Worm (Caenorhabditis elegans): Measurements from ENCODE around the gene qdpr-1.

qdpr-1 gene

ce11 chrIII:13380196-13380595 lies 13.5 kb upstream of the qdpr-1 start, which contains the start of gene T03F6.6:
T03F6.6 (minus strand) TSS chrIII:13380296.
- TF ChIP-seq C08G9.2 (tag; optimal IDR thresholded peaks at IDR 0.05) (no peak), tbx-7 (tag; optimal IDR thresholded peaks at IDR 0.05) (no peak), gmeb-2 (tag; optimal IDR thresholded peaks at IDR 0.05) (no peak), dve-1 (tag; optimal IDR thresholded peaks at IDR 0.05) (no peak), sox-4 (tag; optimal IDR thresholded peaks at IDR 0.05) (no peak)

ce11 chrIII:13380881-13381280 lies 12.8 kb upstream of the qdpr-1 start:
- TF ChIP-seq tbx-7 (tag; optimal IDR thresholded peaks at IDR 0.05) (no peak), pat-9 (tag; optimal IDR thresholded peaks at IDR 0.05) (no peak), ceh-24 (tag; optimal IDR thresholded peaks at IDR 0.05) (no peak), unc-42 (tag; optimal IDR thresholded peaks at IDR 0.05) (no peak), ceh-48 (tag; optimal IDR thresholded peaks at IDR 0.05) (no peak), Y22D7AL.16 (tag; optimal IDR thresholded peaks at IDR 0.05) (no peak), ceh-19 (GFP tag; optimal IDR thresholded peaks at IDR 0.05) (no peak), lim-6 (tag; optimal IDR thresholded peaks at IDR 0.05) (no peak), gmeb-2 (tag; optimal IDR thresholded peaks at IDR 0.05) (no peak), ama-1 (optimal IDR thresholded peaks at IDR 0.05) (no peak), odd-2 (tag; optimal IDR thresholded peaks at IDR 0.05) (no peak), hlh-6 (tag; optimal IDR thresholded peaks at IDR 0.05) (no peak), che-1 (tag; optimal IDR thresholded peaks at IDR 0.05) (no peak), hlh-15 (tag; optimal IDR thresholded peaks at IDR 0.05) (no peak)

ce11 chrIII:13381684-13382083 lies 12.0 kb upstream of the qdpr-1 start:
- no peak for TF ChIP-seq tbx-7 (tag; optimal IDR thresholded peaks at IDR 0.05)
- TF ChIP-seq ets-4 (tag; optimal IDR thresholded peaks at IDR 0.05), result no peak
- peak; percentile 26 for TF ChIP-seq unc-42 (tag; optimal IDR thresholded peaks at IDR 0.05)

DNA sequence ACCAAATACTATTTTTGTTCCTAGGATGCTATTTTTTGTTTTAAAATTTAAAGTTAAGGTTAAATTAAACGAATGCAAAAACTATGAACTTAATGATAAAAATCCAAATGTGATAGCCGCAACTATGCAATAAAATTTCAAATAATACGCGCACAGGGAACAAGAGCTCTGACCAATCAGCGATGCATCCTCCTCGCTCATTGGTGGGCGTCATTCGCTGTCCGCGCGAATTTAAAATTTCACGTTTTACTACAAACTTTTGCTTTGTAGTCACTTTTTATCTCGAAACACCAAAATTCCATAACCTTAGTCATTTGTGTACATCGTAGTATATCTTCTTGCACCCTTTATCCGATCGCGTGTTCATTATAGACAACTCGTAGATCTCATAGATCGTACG lies 10.6 kb upstream of the qdpr-1 start:
- TF ChIP-seq syd-9 (tag; optimal IDR thresholded peaks at IDR 0.05), result no peak
- no peak for TF ChIP-seq che-1 (tag; optimal IDR thresholded peaks at IDR 0.05)
- no peak for TF ChIP-seq elt-2 (tag; optimal IDR thresholded peaks at IDR 0.05)
- no peak for TF ChIP-seq C08G9.2 (tag; optimal IDR thresholded peaks at IDR 0.05)
- TF ChIP-seq unc-42 (tag; optimal IDR thresholded peaks at IDR 0.05), result no peak
- TF ChIP-seq ztf-16 (tag; optimal IDR thresholded peaks at IDR 0.05), result no peak
- TF ChIP-seq ceh-9 (tag; optimal IDR thresholded peaks at IDR 0.05), result no peak
- peak; percentile 58 for TF ChIP-seq nfya-1 (tag; optimal IDR thresholded peaks at IDR 0.05)

ce11 chrIII:13385850-13386249 lies 7.9 kb upstream of the qdpr-1 start, which contains the start of gene T03F6.4:
T03F6.4 (plus strand) TSS chrIII:13386150.
- no peak for TF ChIP-seq unc-55 (GFP tag; optimal IDR thresholded peaks at IDR 0.05)
- no peak for TF ChIP-seq ceh-18 (tag; optimal IDR thresholded peaks at IDR 0.05)
- TF ChIP-seq pag-3 (tag; optimal IDR thresholded peaks at IDR 0.05; ENCODE audit: borderline replicate concordance), result no peak
- no peak for TF ChIP-seq dve-1 (tag; optimal IDR thresholded peaks at IDR 0.05)
- TF ChIP-seq nhr-11 (tag; optimal IDR thresholded peaks at IDR 0.05), result no peak
- TF ChIP-seq gmeb-2 (tag; optimal IDR thresholded peaks at IDR 0.05), result no peak
- no peak for TF ChIP-seq tbx-2 (tag; optimal IDR thresholded peaks at IDR 0.05)
- TF ChIP-seq unc-3 (GFP tag; conservative IDR thresholded peaks at IDR 0.05), result no peak
- no peak for TF ChIP-seq unc-3 (tag; optimal IDR thresholded peaks at IDR 0.05)
- TF ChIP-seq pqm-1 (tag; optimal IDR thresholded peaks at IDR 0.05), result no peak
- TF ChIP-seq ahr-1 (tag; optimal IDR thresholded peaks at IDR 0.05), result no peak
- no peak for TF ChIP-seq npax-4 (tag; optimal IDR thresholded peaks at IDR 0.05)
- TF ChIP-seq unc-86 (tag; optimal IDR thresholded peaks at IDR 0.05), result no peak

ce11 chrIII:13388621-13389020 lies 5.1 kb upstream of the qdpr-1 start:
- TF ChIP-seq elt-2 (tag; optimal IDR thresholded peaks at IDR 0.05) (peak; percentile 92), gmeb-2 (tag; optimal IDR thresholded peaks at IDR 0.05) (no peak), pros-1 (tag; optimal IDR thresholded peaks at IDR 0.05) (no peak), ceh-34 (tag; optimal IDR thresholded peaks at IDR 0.05) (no peak)
